Worm (Caenorhabditis elegans) whole organism, young adult: ENCODE results near the gene glp-1.
A peak's percentile ranks its signal among the peaks of the same experiment; 100 is the strongest.

Source experiments
- B0019.2 ChIP-seq: fragments of 200-800 bp; sonication (Bioruptor generic); conservative IDR thresholded peaks from 2 replicates; pipeline ENCODE4 v1.3.6; 2022; ENCODE audit warnings: missing genetic modification reagents, missing genetic modification characterization, missing compliant biosample characterization
- B0035.1 ChIP-seq: sonication (generic microtip); optimal IDR thresholded peaks from 2 replicates; lab custom pipeline; 2016; ENCODE audit warnings: missing genetic modification characterization, mild to moderate bottlenecking, missing compliant biosample characterization, missing genotype, missing genetic modification reagents
- B0261.1 ChIP-seq: sonication (generic microtip); optimal IDR thresholded peaks from 2 replicates; lab custom pipeline; 2016; ENCODE audit warnings: mild to moderate bottlenecking, missing genetic modification characterization, moderate library complexity, missing compliant biosample characterization
- F10E7.11 ChIP-seq: sonication (generic microtip); optimal IDR thresholded peaks from 2 replicates; lab custom pipeline; 2017; ENCODE audit warnings: mild to moderate bottlenecking, missing genetic modification characterization, moderate library complexity, missing compliant biosample characterization
- F23B12.7 ChIP-seq: sonication (generic microtip); optimal IDR thresholded peaks from 2 replicates; lab custom pipeline; 2017; ENCODE audit warnings: missing genetic modification characterization, mild to moderate bottlenecking, missing compliant biosample characterization, antibody characterized with exemption, moderate library complexity; ENCODE audit not compliant: insufficient read depth
- F33H1.4 ChIP-seq: fragments of 200-800 bp; sonication (Bioruptor generic); IDR thresholded peaks from 2 replicates; pipeline ENCODE4 v1.3.6; 2022; ENCODE audit warnings: missing genetic modification reagents, missing genetic modification characterization, missing compliant biosample characterization
- F57C9.4 ChIP-seq: sonication (generic microtip); optimal IDR thresholded peaks from 2 replicates; lab custom pipeline; 2017; ENCODE audit warnings: mild to moderate bottlenecking, missing genetic modification characterization, missing compliant biosample characterization
- T07F8.4 ChIP-seq: sonication (generic microtip); optimal IDR thresholded peaks from 2 replicates; lab custom pipeline; 2016; ENCODE audit warnings: mild to moderate bottlenecking, missing genetic modification characterization, moderate library complexity, missing compliant biosample characterization
- Y53F4B.3 ChIP-seq: fragments of 200-800 bp; sonication (Bioruptor generic); IDR thresholded peaks from 2 replicates; pipeline ENCODE4 v1.3.6; 2022; ENCODE audit warnings: missing genetic modification reagents, missing genetic modification characterization, missing compliant biosample characterization
- Y67H2A.10 ChIP-seq: fragments of 200-800 bp; sonication (Bioruptor generic); conservative IDR thresholded peaks from 2 replicates; pipeline ENCODE4 v1.3.6; 2022; ENCODE audit warnings: missing genetic modification reagents, missing genetic modification characterization, missing compliant biosample characterization
- Y79H2A.3 ChIP-seq: fragments of 200-800 bp; sonication (Bioruptor generic); conservative IDR thresholded peaks from 2 replicates; pipeline ENCODE4 v1.3.6; 2022; ENCODE audit warnings: missing genetic modification reagents, missing genetic modification characterization, missing compliant biosample characterization
- ama-1 ChIP-seq, 3 experiments: fragments of 150-350 bp in 1 of 3; sonication (generic microtip) in 2 of 3; optimal IDR thresholded peaks; 2 replicates each; lab custom pipeline; 2014 to 2018; ENCODE audit warnings: missing biosample characterization in 2 of 3, missing genetic modification characterization in 2 of 3, missing genetic modification reagents in 2 of 3
- aptf-3 ChIP-seq: fragments of 200-800 bp; sonication (Bioruptor generic); IDR thresholded peaks from 2 replicates; pipeline ENCODE4 v1.3.6; 2022; ENCODE audit warnings: missing genetic modification characterization, missing compliant biosample characterization
- athp-1 ChIP-seq: sonication (generic microtip); optimal IDR thresholded peaks from 2 replicates; lab custom pipeline; 2017; ENCODE audit warnings: mild to moderate bottlenecking, missing genetic modification characterization, missing compliant biosample characterization
- attf-5 ChIP-seq: fragments of 200-800 bp; sonication (Bioruptor generic); optimal IDR thresholded peaks from 2 replicates; lab custom pipeline; 2018; ENCODE audit warnings: mild to moderate bottlenecking, missing genetic modification characterization, missing compliant biosample characterization
- attf-6 ChIP-seq: fragments of 200-800 bp; sonication (Bioruptor generic); IDR thresholded peaks from 2 replicates; pipeline ENCODE4 v1.3.6; 2022; ENCODE audit warnings: missing genetic modification reagents, missing genetic modification characterization, missing compliant biosample characterization
- ccch-3 ChIP-seq: fragments of 200-800 bp; sonication (Bioruptor generic); optimal IDR thresholded peaks from 2 replicates; lab custom pipeline; 2018; ENCODE audit warnings: mild to moderate bottlenecking, missing genetic modification characterization, missing compliant biosample characterization
- ceh-27 ChIP-seq: fragments of 200-800 bp; sonication (Bioruptor generic); optimal IDR thresholded peaks from 2 replicates; lab custom pipeline; 2018; ENCODE audit warnings: mild to moderate bottlenecking, missing genetic modification characterization, moderate library complexity, missing compliant biosample characterization
- ceh-58 ChIP-seq: fragments of 200-800 bp; sonication (Bioruptor generic); IDR thresholded peaks from 2 replicates; pipeline ENCODE4 v1.3.6; 2022; ENCODE audit warnings: missing genetic modification characterization, missing compliant biosample characterization
- ceh-79 ChIP-seq: sonication (generic microtip); optimal IDR thresholded peaks from 2 replicates; lab custom pipeline; 2017; ENCODE audit warnings: mild to moderate bottlenecking, missing genetic modification characterization, missing compliant biosample characterization
- chd-7 ChIP-seq: sonication (generic microtip); optimal IDR thresholded peaks from 2 replicates; lab custom pipeline; 2016; ENCODE audit warnings: mild to moderate bottlenecking, missing genetic modification characterization, moderate library complexity, missing compliant biosample characterization
- die-1 ChIP-seq: sonication (generic microtip); optimal IDR thresholded peaks from 2 replicates; lab custom pipeline; 2016; ENCODE audit warnings: missing genotype, mild to moderate bottlenecking, missing genetic modification characterization, missing compliant biosample characterization
- egl-18 ChIP-seq: fragments of 200-800 bp; sonication (Bioruptor generic); IDR thresholded peaks from 2 replicates; pipeline ENCODE4 v1.3.6; 2022; ENCODE audit warnings: missing genetic modification reagents, missing genetic modification characterization, missing compliant biosample characterization
- egrh-3 ChIP-seq: fragments of 200-800 bp; sonication (Bioruptor generic); IDR thresholded peaks from 2 replicates; pipeline ENCODE4 v1.3.6; 2022; ENCODE audit warnings: missing genetic modification reagents, missing genetic modification characterization, missing compliant biosample characterization
- hlh-12 ChIP-seq: sonication (generic microtip); optimal IDR thresholded peaks from 2 replicates; lab custom pipeline; 2016; ENCODE audit warnings: missing genetic modification characterization, missing compliant biosample characterization
- hmg-1.2 ChIP-seq: fragments of 200-800 bp; sonication (Bioruptor generic); IDR thresholded peaks from 2 replicates; pipeline ENCODE4 v1.3.6; 2022; ENCODE audit warnings: missing genetic modification reagents, missing genetic modification characterization, missing compliant biosample characterization
- hmg-20 ChIP-seq: fragments of 200-800 bp; sonication (Bioruptor generic); IDR thresholded peaks from 2 replicates; pipeline ENCODE4 v1.3.6; 2022; ENCODE audit warnings: missing genetic modification reagents, missing genetic modification characterization, missing compliant biosample characterization
- hsf-1 ChIP-seq: fragments of 200-800 bp; sonication (Bioruptor generic); IDR thresholded peaks from 2 replicates; pipeline ENCODE4 v1.3.6; 2022; ENCODE audit warnings: missing genetic modification reagents, missing genetic modification characterization, missing compliant biosample characterization
- let-607 ChIP-seq, 2 experiments: fragments of 200-800 bp in 1 of 2; sonication (Bioruptor generic) in 1 of 2; sonication (generic microtip) in 1 of 2; optimal IDR thresholded peaks; 2 replicates each; lab custom pipeline; 2016 to 2018; ENCODE audit warnings: mild to moderate bottlenecking in 2 of 2, missing compliant biosample characterization in 2 of 2, missing genetic modification characterization in 2 of 2, moderate library complexity in 2 of 2, missing genotype in 1 of 2
- lin-54 ChIP-seq: fragments of 200-800 bp; sonication (Bioruptor generic); optimal IDR thresholded peaks from 2 replicates; lab custom pipeline; 2018; ENCODE audit warnings: mild to moderate bottlenecking, missing genetic modification characterization, missing compliant biosample characterization
- lir-1 ChIP-seq: fragments of 200-800 bp; sonication (Bioruptor generic); conservative IDR thresholded peaks from 2 replicates; pipeline ENCODE4 v1.3.6; 2022; ENCODE audit warnings: missing genetic modification reagents, missing genetic modification characterization, missing compliant biosample characterization
- madf-3 ChIP-seq: fragments of 200-800 bp; sonication (Bioruptor generic); IDR thresholded peaks from 2 replicates; pipeline ENCODE4 v1.3.6; 2022; ENCODE audit warnings: missing genetic modification reagents, missing genetic modification characterization, missing compliant biosample characterization
- mcd-1 ChIP-seq: fragments of 200-800 bp; sonication (Bioruptor generic); IDR thresholded peaks from 2 replicates; pipeline ENCODE4 v1.3.6; 2022; ENCODE audit warnings: missing genetic modification reagents, missing genetic modification characterization, missing compliant biosample characterization
- nfya-1 ChIP-seq: sonication (generic microtip); optimal IDR thresholded peaks from 2 replicates; lab custom pipeline; 2017; ENCODE audit warnings: antibody characterized with exemption, missing compliant biosample characterization, missing genetic modification characterization, borderline replicate concordance; ENCODE audit not compliant: insufficient read depth
- pbrm-1 ChIP-seq: fragments of 200-800 bp; sonication (Bioruptor generic); IDR thresholded peaks from 2 replicates; pipeline ENCODE4 v1.3.6; 2022; ENCODE audit warnings: missing genetic modification reagents, missing genetic modification characterization, missing compliant biosample characterization
- repo-1 ChIP-seq: sonication (generic microtip); optimal IDR thresholded peaks from 2 replicates; lab custom pipeline; 2017; ENCODE audit warnings: mild to moderate bottlenecking, missing genetic modification characterization, missing compliant biosample characterization
- rpc-1 ChIP-seq, 2 experiments: fragments of 150-350 bp in 1 of 2; sonication (generic microtip) in 1 of 2; optimal IDR thresholded peaks; 2 replicates each; lab custom pipeline; 2014 to 2018; ENCODE audit warnings: missing biosample characterization in 1 of 2, missing genetic modification characterization in 1 of 2, missing genetic modification reagents in 1 of 2, missing genotype in 1 of 2
- xnd-1 ChIP-seq: sonication (generic microtip); optimal IDR thresholded peaks from 2 replicates; lab custom pipeline; 2016; ENCODE audit warnings: missing genotype, missing genetic modification reagents, missing genetic modification characterization, missing compliant biosample characterization
- ztf-25 ChIP-seq: fragments of 200-800 bp; sonication (Bioruptor generic); IDR thresholded peaks from 2 replicates; pipeline ENCODE4 v1.3.6; 2022; ENCODE audit warnings: missing genetic modification reagents, missing genetic modification characterization, missing compliant biosample characterization

Gene glp-1

DNA sequence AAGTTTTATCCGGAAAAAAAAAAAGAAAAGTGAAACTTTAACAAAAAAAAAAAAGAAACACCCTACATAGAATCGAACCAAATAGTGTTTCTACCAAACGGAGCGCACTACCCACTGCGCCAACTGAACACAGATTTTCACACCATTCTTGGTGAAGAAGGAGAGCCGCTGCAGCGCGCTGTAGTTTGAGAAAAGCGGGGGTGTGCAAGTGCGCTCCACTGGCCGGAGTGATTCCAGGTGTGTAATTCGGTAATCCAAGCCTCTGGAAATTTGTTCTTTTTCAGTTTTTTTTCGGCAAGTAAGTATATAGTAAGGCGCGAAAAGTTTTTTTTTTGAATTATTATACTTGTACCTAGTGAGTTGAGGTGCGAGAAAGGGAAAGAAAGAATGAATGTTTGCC lies 18.9 kb downstream of the glp-1 start (continued):
- TF ChIP-seq lin-54 (GFP tag; lab: Kevin White, UChicago) (peak; percentile 45), B0019.2 (peak; percentile 23; the same call in 1 of the 2 replicates)

DNA sequence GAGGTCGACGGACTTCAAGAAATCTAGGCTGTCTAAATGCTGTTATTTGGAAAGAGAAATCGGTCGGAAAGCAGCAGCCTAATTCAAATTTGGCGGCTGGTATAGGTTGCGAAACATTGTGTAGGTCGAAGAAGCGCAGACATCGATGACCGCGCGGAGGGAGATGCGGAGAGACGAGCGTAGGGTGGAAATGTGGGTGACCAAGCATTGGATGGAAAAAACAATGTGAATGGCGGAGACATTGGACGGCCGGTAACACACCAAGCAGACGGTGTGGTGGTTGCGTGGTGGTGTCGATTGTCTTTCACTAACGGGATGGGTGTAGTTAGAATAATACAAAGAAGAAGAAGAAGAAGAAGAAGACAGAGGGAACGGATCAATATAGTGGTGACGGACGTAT lies 20.4 kb downstream of the glp-1 start:
- TF ChIP-seq mcd-1 (no peak), hmg-1.2 (GFP tag; lab: Robert Waterston, UW) (peak; percentile 35; the same call in 1 of the 2 replicates)

DNA sequence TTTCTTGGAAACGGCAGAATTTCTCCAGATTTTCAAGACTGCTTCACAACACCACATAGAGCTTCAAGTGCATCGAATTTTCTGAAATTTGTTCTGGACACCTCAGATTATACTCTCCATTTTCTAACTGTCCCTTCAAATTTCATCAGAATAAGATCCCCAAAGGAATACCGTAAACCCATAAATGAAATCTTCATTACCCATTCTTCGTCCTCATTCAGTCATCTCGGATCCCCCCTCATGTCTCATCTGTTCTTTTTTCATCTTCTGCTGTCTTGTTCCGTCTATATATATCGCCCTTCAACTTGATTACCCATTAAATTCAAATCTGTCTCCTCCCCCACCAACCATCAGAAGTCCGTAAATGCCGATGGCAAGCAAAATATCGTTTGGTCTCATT lies 22.0 kb downstream of the glp-1 start:
- TF ChIP-seq egl-18 (GFP tag; lab: Robert Waterston, UW) (no peak), athp-1 (tag; lab: Kevin White, UChicago) (no peak), ceh-79 (tag; lab: Kevin White, UChicago) (no peak), lir-1 (no peak), Y79H2A.3 (GFP tag; lab: Robert Waterston, UW) (no peak), ceh-58 (no peak), ceh-27 (GFP tag; lab: Kevin White, UChicago) (no peak), let-607 (tag; optimal IDR thresholded peaks at IDR 0.05; lab: Kevin White, UChicago) (no peak), madf-3 (GFP tag; lab: Robert Waterston, UW) (no peak), xnd-1 (tag; lab: Kevin White, UChicago) (no peak), hmg-1.2 (GFP tag; lab: Robert Waterston, UW) (no peak), ccch-3 (GFP tag; lab: Kevin White, UChicago) (no peak), ama-1 (optimal IDR thresholded peaks at IDR 0.05; lab: Kevin White, UChicago) (no peak), ama-1 (GFP tag; optimal IDR thresholded peaks at IDR 0.05; lab: Kevin White, UChicago) (no peak), die-1 (tag; lab: Kevin White, UChicago) (no peak), B0035.1 (no peak), lin-54 (GFP tag; lab: Kevin White, UChicago) (no peak), attf-5 (no peak), pbrm-1 (no peak)

DNA sequence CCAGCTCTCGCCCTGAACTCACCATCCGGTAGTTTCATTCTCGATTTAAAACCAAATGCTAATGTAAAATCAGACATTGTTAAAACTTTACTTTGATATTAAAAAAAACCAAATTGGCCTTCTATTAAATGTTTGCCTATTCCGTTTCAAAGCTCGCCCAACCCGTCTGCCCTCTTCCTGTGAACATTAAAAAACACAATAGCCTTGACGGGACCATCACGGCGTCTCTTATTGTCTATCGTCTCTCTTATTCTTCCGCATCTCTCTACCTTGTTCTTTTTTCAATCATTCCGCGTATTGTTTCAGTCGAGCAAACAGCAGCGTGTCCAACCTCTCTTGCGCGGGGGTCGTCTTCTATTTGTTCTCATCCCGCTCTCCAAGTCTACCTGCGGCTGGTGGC lies 22.6 kb downstream of the glp-1 start, which contains the start of gene ZK512.1:
TSS of gene ZK512.1 (plus strand) at position 301 of the 400 bp plus-strand sequence.
- TF ChIP-seq repo-1 (tag; lab: Kevin White, UChicago): no peak
- no peak for TF ChIP-seq hsf-1 (GFP tag; lab: Robert Waterston, UW)
- no peak for TF ChIP-seq Y67H2A.10 (GFP tag; lab: Robert Waterston, UW)
- no peak for TF ChIP-seq B0261.1 (tag; lab: Kevin White, UChicago)
- no peak for TF ChIP-seq attf-6 (GFP tag; lab: Robert Waterston, UW)
- TF ChIP-seq, all 124 proteins: peak for 0

DNA sequence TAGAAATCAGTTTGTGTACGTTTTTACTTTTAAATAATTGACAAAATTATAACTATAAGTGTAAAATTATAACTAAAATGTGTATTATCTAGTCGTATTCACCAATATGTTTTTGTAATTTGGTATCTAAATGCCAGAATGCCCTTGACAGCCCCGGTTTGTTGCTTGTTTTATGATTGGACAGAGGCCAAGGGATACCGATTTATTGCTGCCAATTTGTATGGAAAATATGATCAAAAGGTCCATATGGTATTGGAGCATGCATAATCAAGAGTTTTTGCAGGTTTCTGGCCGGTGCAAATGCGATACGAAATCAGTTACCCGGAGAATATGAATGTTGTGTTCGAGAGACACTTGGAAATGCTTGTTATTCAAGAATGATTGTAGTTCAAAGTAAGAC lies 23.7 kb downstream of the glp-1 start:
- no peak for TF ChIP-seq F33H1.4
- TF ChIP-seq aptf-3 (GFP tag; lab: Robert Waterston, UW): no peak
- TF ChIP-seq nfya-1 (tag; lab: Kevin White, UChicago): no peak

DNA sequence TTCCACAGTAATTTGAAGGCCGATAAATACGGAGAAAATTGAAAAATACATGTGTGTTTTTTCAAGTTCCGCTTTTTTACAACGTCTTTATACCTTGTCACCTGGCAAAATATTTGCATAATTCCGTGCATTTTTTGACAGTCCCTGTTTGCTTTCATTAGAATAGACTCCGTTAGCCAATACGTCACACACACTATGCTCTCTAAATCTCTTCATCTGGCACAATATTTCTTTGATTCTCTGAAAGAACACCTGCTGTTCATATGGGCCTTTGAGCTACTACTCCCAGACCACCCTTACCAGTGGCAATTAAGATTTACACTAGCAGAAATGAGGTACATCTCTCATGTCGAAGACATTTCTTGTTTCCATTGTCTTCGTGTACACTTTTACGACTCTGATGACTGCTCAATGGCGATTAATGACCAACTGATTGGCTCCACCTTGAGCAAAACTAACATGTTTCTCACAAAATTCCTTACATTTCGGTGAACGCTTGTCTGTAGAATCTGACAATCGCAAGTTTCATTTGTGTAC lies 26.3 kb downstream of the glp-1 start, which contains the start of gene grl-11:
TSS of gene grl-11 (minus strand) at position 51 of the 537 bp plus-strand sequence.
- TF ChIP-seq rpc-1 (optimal IDR thresholded peaks at IDR 0.05; lab: Kevin White, UChicago) (no peak), rpc-1 (tag; optimal IDR thresholded peaks at IDR 0.05; lab: Kevin White, UChicago) (no peak), B0261.1 (tag; lab: Kevin White, UChicago) (no peak), Y53F4B.3 (GFP tag; lab: Robert Waterston, UW) (no peak), egl-18 (GFP tag; lab: Robert Waterston, UW) (no peak), T07F8.4 (tag; lab: Kevin White, UChicago) (no peak), F33H1.4 (no peak), egrh-3 (GFP tag; lab: Robert Waterston, UW) (no peak), hlh-12 (tag; lab: Kevin White, UChicago) (no peak), athp-1 (tag; lab: Kevin White, UChicago) (no peak), ztf-25 (GFP tag; lab: Robert Waterston, UW) (no peak), chd-7 (tag; lab: Kevin White, UChicago) (no peak), F10E7.11 (tag; lab: Kevin White, UChicago) (no peak), F57C9.4 (tag; lab: Kevin White, UChicago) (no peak), F23B12.7 (no peak), B0035.1 (no peak), hmg-20 (no peak)
